Fruit fly (Drosophila melanogaster) whole organism: ENCODE data around the gene Ugt36A1.

Source experiments
- CG8478 ChIP-seq: fragments of >200 bp; optimal IDR thresholded peaks from 2 replicates; lab custom pipeline; 2018; ENCODE audit warnings: inconsistent platforms
- Dll ChIP-seq: fragments of >200 bp; optimal IDR thresholded peaks from 2 replicates; lab custom pipeline; 2017
- EcR ChIP-seq, 2 experiments: fragments of >200 bp; optimal IDR thresholded peaks; 2 replicates each; lab custom pipeline; 2017; ENCODE audit warnings: missing biosample characterization in 2 of 2, missing genetic modification characterization in 2 of 2, missing genetic modification reagents in 2 of 2
- pan ChIP-seq: fragments of >200 bp; optimal IDR thresholded peaks from 2 replicates; lab custom pipeline; 2017
- psq ChIP-seq: fragments of >200 bp; optimal IDR thresholded peaks from 2 replicates; lab custom pipeline; 2017
- usp ChIP-seq: fragments of >200 bp; optimal IDR thresholded peaks from 2 replicates; lab custom pipeline; 2017; ENCODE audit warnings: missing biosample characterization, missing genetic modification characterization, mixed read lengths

Ugt36A1 gene

dm6 chr2L:3629466-3629865, 10.6 kb downstream of the Ugt36A1 start:
- no peak for TF ChIP-seq usp
- TF ChIP-seq CG8478 (lab: Kevin White, UChicago): no peak
- TF ChIP-seq pan (lab: Kevin White, UChicago): no peak
- no peak for TF ChIP-seq EcR (GFP tag; optimal IDR thresholded peaks at IDR 0.05; lab: Kevin White, UChicago)
- TF ChIP-seq Dll (lab: Kevin White, UChicago): no peak
- TF ChIP-seq psq (lab: Kevin White, UChicago): no peak

dm6 chr2L:3630763-3631162, 11.9 kb downstream of the Ugt36A1 start:
- no peak for TF ChIP-seq pan (lab: Kevin White, UChicago)
- no peak for TF ChIP-seq psq (lab: Kevin White, UChicago)
- TF ChIP-seq CG8478 (lab: Kevin White, UChicago): no peak
- no peak for TF ChIP-seq Dll (lab: Kevin White, UChicago)
- no peak for TF ChIP-seq usp
- TF ChIP-seq EcR (GFP tag; optimal IDR thresholded peaks at IDR 0.05; lab: Kevin White, UChicago): no peak

dm6 chr2L:3631262-3632046, 12.6 kb downstream of the Ugt36A1 start:
- TF ChIP-seq EcR (GFP tag; optimal IDR thresholded peaks at IDR 0.05; lab: Kevin White, UChicago) (peak; percentile 22 to 50), usp (no peak)

dm6 chr2L:3632047-3632880, 13.4 kb downstream of the Ugt36A1 start:
- no peak for TF ChIP-seq EcR (GFP tag; optimal IDR thresholded peaks at IDR 0.05; lab: Kevin White, UChicago)
- TF ChIP-seq Dll (lab: Kevin White, UChicago): peak; percentile 88

- TF ChIP-seq psq (lab: Kevin White, UChicago) (no peak), CG8478 (lab: Kevin White, UChicago) (no peak), Dll (lab: Kevin White, UChicago) (no peak), usp (no peak), EcR (GFP tag; optimal IDR thresholded peaks at IDR 0.05; lab: Kevin White, UChicago) (no peak), pan (lab: Kevin White, UChicago) (no peak)
These were observed 15.0 kb downstream of the Ugt36A1 start for dm6 chr2L:3633871-3634270.

- TF ChIP-seq usp (no peak), Dll (lab: Kevin White, UChicago) (no peak), pan (lab: Kevin White, UChicago) (no peak), EcR (GFP tag; optimal IDR thresholded peaks at IDR 0.05; lab: Kevin White, UChicago) (no peak), CG8478 (lab: Kevin White, UChicago) (no peak), psq (lab: Kevin White, UChicago) (no peak)
These were observed 16.5 kb downstream of the Ugt36A1 start for dm6 chr2L:3635444-3635843.

- no peak for TF ChIP-seq pan (lab: Kevin White, UChicago)
- TF ChIP-seq psq (lab: Kevin White, UChicago): no peak
- no peak for TF ChIP-seq Dll (lab: Kevin White, UChicago)
- TF ChIP-seq CG8478 (lab: Kevin White, UChicago): no peak
- TF ChIP-seq usp: no peak
- TF ChIP-seq EcR (GFP tag; optimal IDR thresholded peaks at IDR 0.05; lab: Kevin White, UChicago): no peak
These were observed 21.0 kb downstream of the Ugt36A1 start for dm6 chr2L:3639924-3640323.

- TF ChIP-seq Dll (lab: Kevin White, UChicago) (no peak), CG8478 (lab: Kevin White, UChicago) (no peak), pan (lab: Kevin White, UChicago) (no peak), usp (no peak), psq (lab: Kevin White, UChicago) (no peak), EcR (GFP tag; optimal IDR thresholded peaks at IDR 0.05; lab: Kevin White, UChicago) (no peak)
These were observed 22.1 kb downstream of the Ugt36A1 start for dm6 chr2L:3640952-3641351.

- TF ChIP-seq CG8478 (lab: Kevin White, UChicago): no peak
- TF ChIP-seq pan (lab: Kevin White, UChicago): no peak
These were observed 23.4 kb downstream of the Ugt36A1 start for dm6 chr2L:3642148-3642920.

- no peak for TF ChIP-seq psq (lab: Kevin White, UChicago)
- TF ChIP-seq EcR (GFP tag; optimal IDR thresholded peaks at IDR 0.05; lab: Kevin White, UChicago): no peak
- no peak for TF ChIP-seq Dll (lab: Kevin White, UChicago)
- TF ChIP-seq CG8478 (lab: Kevin White, UChicago): no peak
- no peak for TF ChIP-seq pan (lab: Kevin White, UChicago)
- TF ChIP-seq usp: no peak
These were observed 26.4 kb downstream of the Ugt36A1 start for dm6 chr2L:3645339-3645738.

dm6 chr2L:3646041-3646440, 27.1 kb downstream of the Ugt36A1 start:
- TF ChIP-seq Dll (lab: Kevin White, UChicago) (no peak), usp (no peak), pan (lab: Kevin White, UChicago) (no peak), EcR (GFP tag; optimal IDR thresholded peaks at IDR 0.05; lab: Kevin White, UChicago) (no peak), psq (lab: Kevin White, UChicago) (no peak)
